Worm (Caenorhabditis elegans): ENCODE measurements around the gene cwp-2.

DNA sequence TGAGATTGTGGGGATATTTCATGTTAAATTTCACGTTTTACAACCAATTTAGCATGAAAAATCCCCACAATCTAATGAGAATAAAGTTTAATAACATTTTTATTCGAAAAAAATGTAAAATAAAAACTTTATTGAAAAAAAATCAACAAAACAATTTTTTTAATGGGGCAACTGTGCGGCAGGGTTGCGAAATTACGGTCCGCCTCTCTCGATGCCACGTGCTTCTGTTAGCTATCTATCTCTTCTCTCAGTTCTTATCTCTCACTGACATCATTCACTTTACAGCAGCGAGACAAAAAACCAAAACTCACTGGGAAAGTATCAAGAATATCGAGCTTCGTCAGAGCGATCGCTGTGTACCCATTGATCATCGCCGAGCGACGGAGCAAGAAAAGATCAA lies 21.8 kb downstream of the cwp-2 start:
- TF ChIP-seq nhr-25 (tag; optimal IDR thresholded peaks at IDR 0.05) (no peak), egl-27 (tag; optimal IDR thresholded peaks at IDR 0.05) (no peak), pha-4 (tag; optimal IDR thresholded peaks at IDR 0.05) (no peak), nhr-76 (tag; optimal IDR thresholded peaks at IDR 0.05) (no peak), skn-1 (tag; optimal IDR thresholded peaks at IDR 0.05) (no peak)
